Worm (Caenorhabditis elegans) whole organism, young adult: ENCODE measurements around the gene pyt-1.

ENCODE experiments used
- B0019.2 ChIP-seq: fragments of 200-800 bp; sonication (Bioruptor generic); conservative IDR thresholded peaks from 2 replicates; pipeline ENCODE4 v1.3.6; 2022; ENCODE audit warnings: missing genetic modification reagents, missing genetic modification characterization, missing compliant biosample characterization
- B0261.1 ChIP-seq: sonication (generic microtip); optimal IDR thresholded peaks from 2 replicates; lab custom pipeline; 2016; ENCODE audit warnings: mild to moderate bottlenecking, missing genetic modification characterization, moderate library complexity, missing compliant biosample characterization
- B0336.3 ChIP-seq: fragments of 200-800 bp; sonication (Bioruptor generic); IDR thresholded peaks from 2 replicates; pipeline ENCODE4 v1.3.6; 2022; ENCODE audit warnings: missing genetic modification characterization, missing compliant biosample characterization
- C06A6.2 ChIP-seq: fragments of 200-800 bp; sonication (Bioruptor generic); conservative IDR thresholded peaks from 2 replicates; pipeline ENCODE4 v1.3.6; 2022; ENCODE audit warnings: missing genetic modification characterization, missing compliant biosample characterization
- C17E4.6 ChIP-seq: fragments of 200-800 bp; sonication (Bioruptor generic); IDR thresholded peaks from 2 replicates; pipeline ENCODE4 v1.3.6; 2022; ENCODE audit warnings: missing genetic modification reagents, missing genetic modification characterization, missing compliant biosample characterization
- D2030.7 ChIP-seq: fragments of 200-800 bp; sonication (Bioruptor generic); IDR thresholded peaks from 2 replicates; pipeline ENCODE4 v1.3.6; 2022; ENCODE audit warnings: missing genetic modification reagents, missing genetic modification characterization, missing compliant biosample characterization
- F33H1.4 ChIP-seq: fragments of 200-800 bp; sonication (Bioruptor generic); IDR thresholded peaks from 2 replicates; pipeline ENCODE4 v1.3.6; 2022; ENCODE audit warnings: missing genetic modification reagents, missing genetic modification characterization, missing compliant biosample characterization
- F49E8.2 ChIP-seq: sonication (generic microtip); optimal IDR thresholded peaks from 3 replicates; lab custom pipeline; 2017; ENCODE audit warnings: missing genetic modification characterization, mild to moderate bottlenecking, missing compliant biosample characterization, antibody characterized with exemption, moderate library complexity; ENCODE audit not compliant: insufficient read depth
- F52B5.7 ChIP-seq: sonication (generic microtip); optimal IDR thresholded peaks from 2 replicates; lab custom pipeline; 2016; ENCODE audit warnings: mild to moderate bottlenecking, missing genetic modification characterization, missing compliant biosample characterization
- F55B11.4 ChIP-seq: sonication (generic microtip); optimal IDR thresholded peaks from 2 replicates; lab custom pipeline; 2016; ENCODE audit warnings: missing compliant biosample characterization, missing genetic modification characterization, borderline replicate concordance; ENCODE audit not compliant: insufficient read depth
- F57C9.4 ChIP-seq: sonication (generic microtip); optimal IDR thresholded peaks from 2 replicates; lab custom pipeline; 2017; ENCODE audit warnings: mild to moderate bottlenecking, missing genetic modification characterization, missing compliant biosample characterization
- Y56A3A.18 ChIP-seq: fragments of 200-800 bp; sonication (Bioruptor generic); IDR thresholded peaks from 2 replicates; pipeline ENCODE4 v1.3.6; 2022; ENCODE audit warnings: missing genetic modification reagents, missing genetic modification characterization, missing compliant biosample characterization
- Y67H2A.10 ChIP-seq: fragments of 200-800 bp; sonication (Bioruptor generic); conservative IDR thresholded peaks from 2 replicates; pipeline ENCODE4 v1.3.6; 2022; ENCODE audit warnings: missing genetic modification reagents, missing genetic modification characterization, missing compliant biosample characterization
- akir-1 ChIP-seq: fragments of 200-800 bp; sonication (Bioruptor generic); optimal IDR thresholded peaks from 2 replicates; lab custom pipeline; 2018; ENCODE audit warnings: mild to moderate bottlenecking, missing genetic modification characterization, moderate library complexity, missing compliant biosample characterization
- aptf-2 ChIP-seq: fragments of 200-800 bp; sonication (Bioruptor generic); conservative IDR thresholded peaks from 2 replicates; pipeline ENCODE4 v1.3.6; 2022; ENCODE audit warnings: missing genetic modification reagents, missing genetic modification characterization, missing compliant biosample characterization
- aptf-3 ChIP-seq: fragments of 200-800 bp; sonication (Bioruptor generic); IDR thresholded peaks from 2 replicates; pipeline ENCODE4 v1.3.6; 2022; ENCODE audit warnings: missing genetic modification characterization, missing compliant biosample characterization
- attf-3 ChIP-seq: fragments of 200-800 bp; sonication (Bioruptor generic); conservative IDR thresholded peaks from 2 replicates; pipeline ENCODE4 v1.3.6; 2022; ENCODE audit warnings: missing genetic modification reagents, missing genetic modification characterization, missing compliant biosample characterization
- bed-1 ChIP-seq: fragments of 200-800 bp; sonication (Bioruptor generic); IDR thresholded peaks from 2 replicates; pipeline ENCODE4 v1.3.6; 2022; ENCODE audit warnings: missing genetic modification reagents, missing genetic modification characterization, missing compliant biosample characterization
- bed-2 ChIP-seq: fragments of 200-800 bp; sonication (Bioruptor generic); IDR thresholded peaks from 2 replicates; pipeline ENCODE4 v1.3.6; 2022; ENCODE audit warnings: missing genetic modification reagents, missing genetic modification characterization, missing compliant biosample characterization
- ceh-58 ChIP-seq: fragments of 200-800 bp; sonication (Bioruptor generic); IDR thresholded peaks from 2 replicates; pipeline ENCODE4 v1.3.6; 2022; ENCODE audit warnings: missing genetic modification characterization, missing compliant biosample characterization
- ceh-79 ChIP-seq: sonication (generic microtip); optimal IDR thresholded peaks from 2 replicates; lab custom pipeline; 2017; ENCODE audit warnings: mild to moderate bottlenecking, missing genetic modification characterization, missing compliant biosample characterization
- ceh-91 ChIP-seq: fragments of 200-800 bp; sonication (Bioruptor generic); IDR thresholded peaks from 2 replicates; pipeline ENCODE4 v1.3.6; 2022; ENCODE audit warnings: missing genetic modification reagents, missing genetic modification characterization, missing compliant biosample characterization
- dpff-1 ChIP-seq: sonication (generic microtip); optimal IDR thresholded peaks from 2 replicates; lab custom pipeline; 2017; ENCODE audit warnings: mild to moderate bottlenecking, missing genetic modification characterization, missing compliant biosample characterization
- egrh-3 ChIP-seq: fragments of 200-800 bp; sonication (Bioruptor generic); IDR thresholded peaks from 2 replicates; pipeline ENCODE4 v1.3.6; 2022; ENCODE audit warnings: missing genetic modification reagents, missing genetic modification characterization, missing compliant biosample characterization
- ets-4 ChIP-seq: fragments of 200-800 bp; sonication (Bioruptor generic); optimal IDR thresholded peaks from 2 replicates; lab custom pipeline; 2018; ENCODE audit warnings: mild to moderate bottlenecking, missing genetic modification characterization, missing compliant biosample characterization
- let-607 ChIP-seq, 2 experiments: fragments of 200-800 bp in 1 of 2; sonication (Bioruptor generic) in 1 of 2; sonication (generic microtip) in 1 of 2; optimal IDR thresholded peaks; 2 replicates each; lab custom pipeline; 2016 to 2018; ENCODE audit warnings: mild to moderate bottlenecking in 2 of 2, missing compliant biosample characterization in 2 of 2, missing genetic modification characterization in 2 of 2, moderate library complexity in 2 of 2, missing genotype in 1 of 2
- lin-26 ChIP-seq: fragments of 200-800 bp; sonication (Bioruptor generic); IDR thresholded peaks from 2 replicates; pipeline ENCODE4 v1.3.6; 2022; ENCODE audit warnings: missing genetic modification reagents, missing genetic modification characterization, missing compliant biosample characterization
- lsy-27 ChIP-seq: sonication (generic microtip); optimal IDR thresholded peaks from 2 replicates; lab custom pipeline; 2017; ENCODE audit warnings: missing genetic modification characterization, mild to moderate bottlenecking, missing compliant biosample characterization, antibody characterized with exemption, missing genotype, borderline replicate concordance; ENCODE audit not compliant: insufficient read depth
- madf-10 ChIP-seq: sonication (generic microtip); optimal IDR thresholded peaks from 2 replicates; lab custom pipeline; 2016; ENCODE audit warnings: mild to moderate bottlenecking, missing genetic modification characterization, missing compliant biosample characterization
- madf-3 ChIP-seq: fragments of 200-800 bp; sonication (Bioruptor generic); IDR thresholded peaks from 2 replicates; pipeline ENCODE4 v1.3.6; 2022; ENCODE audit warnings: missing genetic modification reagents, missing genetic modification characterization, missing compliant biosample characterization
- madf-8 ChIP-seq: fragments of 200-800 bp; sonication (Bioruptor generic); conservative IDR thresholded peaks from 2 replicates; pipeline ENCODE4 v1.3.6; 2022; ENCODE audit warnings: missing genetic modification reagents, missing genetic modification characterization, missing compliant biosample characterization
- nfya-2 ChIP-seq: fragments of 200-800 bp; sonication (Bioruptor generic); IDR thresholded peaks from 2 replicates; pipeline ENCODE4 v1.3.6; 2022; ENCODE audit warnings: missing genetic modification reagents, missing genetic modification characterization, missing compliant biosample characterization
- nhr-27 ChIP-seq: fragments of 200-800 bp; sonication (Bioruptor generic); optimal IDR thresholded peaks from 2 replicates; lab custom pipeline; 2018; ENCODE audit warnings: mild to moderate bottlenecking, missing genetic modification characterization, moderate library complexity, missing compliant biosample characterization
- nhr-90 ChIP-seq: sonication (generic microtip); optimal IDR thresholded peaks from 2 replicates; lab custom pipeline; 2016; ENCODE audit warnings: missing genotype, mild to moderate bottlenecking, missing genetic modification characterization, missing compliant biosample characterization
- sdz-38 ChIP-seq: sonication (generic microtip); optimal IDR thresholded peaks from 2 replicates; lab custom pipeline; 2016; ENCODE audit warnings: missing genotype, missing genetic modification characterization, missing compliant biosample characterization
- sea-2 ChIP-seq: fragments of 200-800 bp; sonication (Bioruptor generic); IDR thresholded peaks from 2 replicates; pipeline ENCODE4 v1.3.6; 2022; ENCODE audit warnings: missing genetic modification characterization, missing compliant biosample characterization
- snpc-1.3 ChIP-seq: sonication (generic microtip); optimal IDR thresholded peaks from 2 replicates; lab custom pipeline; 2017; ENCODE audit warnings: missing genetic modification characterization, mild to moderate bottlenecking, missing compliant biosample characterization, antibody characterized with exemption, moderate library complexity, missing genotype, missing genetic modification reagents; ENCODE audit not compliant: insufficient read depth
- xnd-1 ChIP-seq: sonication (generic microtip); optimal IDR thresholded peaks from 2 replicates; lab custom pipeline; 2016; ENCODE audit warnings: missing genotype, missing genetic modification reagents, missing genetic modification characterization, missing compliant biosample characterization
- zfh-2 ChIP-seq: fragments of 200-800 bp; sonication (Bioruptor generic); conservative IDR thresholded peaks from 2 replicates; pipeline ENCODE4 v1.3.6; 2022; ENCODE audit warnings: missing genetic modification reagents, missing genetic modification characterization, missing compliant biosample characterization
- zim-3 ChIP-seq: sonication (generic microtip); optimal IDR thresholded peaks from 2 replicates; lab custom pipeline; 2017; ENCODE audit warnings: mild to moderate bottlenecking, missing genetic modification characterization, moderate library complexity, missing compliant biosample characterization
- ztf-22 ChIP-seq: fragments of 200-800 bp; sonication (Bioruptor generic); optimal IDR thresholded peaks from 2 replicates; lab custom pipeline; 2018; ENCODE audit warnings: mild to moderate bottlenecking, missing genetic modification characterization, moderate library complexity, missing compliant biosample characterization
- ztf-25 ChIP-seq: fragments of 200-800 bp; sonication (Bioruptor generic); IDR thresholded peaks from 2 replicates; pipeline ENCODE4 v1.3.6; 2022; ENCODE audit warnings: missing genetic modification reagents, missing genetic modification characterization, missing compliant biosample characterization
- ztf-26 ChIP-seq: sonication (generic microtip); optimal IDR thresholded peaks from 2 replicates; lab custom pipeline; 2017; ENCODE audit warnings: missing genetic modification characterization, missing compliant biosample characterization
- ztf-28 ChIP-seq: fragments of 200-800 bp; sonication (Bioruptor generic); IDR thresholded peaks from 2 replicates; pipeline ENCODE4 v1.3.6; 2022; ENCODE audit warnings: missing genetic modification reagents, missing genetic modification characterization, missing compliant biosample characterization
- ztf-3 ChIP-seq: fragments of 200-800 bp; sonication (Bioruptor generic); optimal IDR thresholded peaks from 2 replicates; lab custom pipeline; 2018; ENCODE audit warnings: mild to moderate bottlenecking, missing genetic modification characterization, missing compliant biosample characterization

The pyt-1 gene

DNA sequence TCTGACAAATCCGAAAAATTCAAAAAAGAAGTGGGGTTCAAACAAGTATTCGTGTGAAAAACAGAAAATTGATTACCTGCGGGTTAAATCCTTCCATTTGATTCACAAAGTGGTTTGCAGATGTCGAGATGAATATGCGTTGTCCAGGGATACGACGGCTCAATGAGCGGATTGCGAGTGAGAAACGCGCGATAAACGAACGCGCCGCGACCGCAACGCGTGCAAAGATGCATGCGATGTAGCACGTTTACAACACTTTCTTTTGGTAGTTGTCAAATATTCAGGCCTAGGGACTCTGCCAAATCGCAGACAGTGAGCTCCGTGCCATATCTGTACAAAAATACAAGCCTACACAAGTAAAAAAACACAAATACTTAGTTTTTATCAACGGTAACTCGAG, 9.5 kb upstream of the pyt-1 start, which contains the start of gene fubl-1 (continued):
- TF ChIP-seq B0336.3 (GFP tag; lab: Robert Waterston, UW) (no peak), madf-8 (GFP tag; lab: Robert Waterston, UW) (peak; percentile 71), ceh-91 (GFP tag; lab: Robert Waterston, UW) (peak; percentile 68), B0019.2 (GFP tag; lab: Robert Waterston, UW) (no peak), C17E4.6 (GFP tag; lab: Robert Waterston, UW) (no peak), attf-3 (no peak), ztf-22 (no peak), nhr-27 (tag; lab: Kevin White, UChicago) (no peak), lin-26 (GFP tag; lab: Robert Waterston, UW) (0 out of 2 replicates have a peak, but pooled peaks have one; percentile 7), bed-1 (GFP tag; lab: Robert Waterston, UW) (no peak), nfya-2 (GFP tag; lab: Robert Waterston, UW) (no peak), ztf-26 (tag; lab: Kevin White, UChicago) (no peak), sdz-38 (tag; lab: Kevin White, UChicago) (no peak), zim-3 (tag; lab: Kevin White, UChicago) (no peak), madf-10 (tag; lab: Kevin White, UChicago) (no peak), Y67H2A.10 (GFP tag; lab: Robert Waterston, UW) (no peak; the same call in 1 of the 2 replicates), xnd-1 (tag; lab: Kevin White, UChicago) (peak; percentile 17), F55B11.4 (no peak), zfh-2 (no peak), F49E8.2 (no peak), B0261.1 (no peak), snpc-1.3 (tag; lab: Kevin White, UChicago) (no peak), D2030.7 (GFP tag; lab: Robert Waterston, UW) (peak; percentile 49; the same call in 1 of the 2 replicates), ztf-28 (GFP tag; lab: Robert Waterston, UW) (0 out of 2 replicates have a peak, but pooled peaks have one; percentile 48), ceh-79 (no peak), ceh-58 (GFP tag; lab: Robert Waterston, UW) (no peak), ets-4 (GFP tag; lab: Kevin White, UChicago) (no peak), ztf-3 (GFP tag; lab: Kevin White, UChicago) (no peak), Y56A3A.18 (GFP tag; lab: Robert Waterston, UW) (no peak), ztf-25 (GFP tag; lab: Robert Waterston, UW) (no peak), egrh-3 (GFP tag; lab: Robert Waterston, UW) (no peak), F33H1.4 (GFP tag; lab: Robert Waterston, UW) (no peak; the same call in 1 of the 2 replicates), dpff-1 (tag; lab: Kevin White, UChicago) (no peak)
- TF ChIP-seq, all 124 proteins: peak for 14

DNA sequence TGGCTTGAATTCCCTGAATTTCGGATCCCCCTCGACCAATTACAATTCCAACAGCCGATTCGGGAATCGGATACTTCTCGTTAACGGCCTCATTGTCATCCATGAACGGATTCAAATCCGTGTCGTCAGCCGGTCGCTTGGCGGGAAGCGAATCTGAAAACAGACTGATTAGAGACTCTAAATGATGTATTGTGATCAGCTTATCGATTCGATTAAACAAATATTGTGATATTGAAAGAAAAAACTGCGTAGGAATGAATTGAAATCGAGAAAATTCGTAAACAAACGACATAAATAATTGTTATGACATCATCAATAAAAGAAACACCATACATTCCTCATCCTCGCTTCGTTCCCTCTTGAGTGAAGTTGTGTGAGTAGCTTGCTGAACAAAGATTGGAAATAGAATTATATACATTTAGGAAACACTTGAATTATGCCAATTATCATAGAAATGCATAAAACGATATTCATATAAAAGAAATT, 8.9 kb upstream of the pyt-1 start:
- no peak for TF ChIP-seq sea-2 (GFP tag; lab: Robert Waterston, UW)
- TF ChIP-seq aptf-2 (GFP tag; lab: Robert Waterston, UW): no peak
- TF ChIP-seq bed-2 (GFP tag; lab: Robert Waterston, UW): no peak
- no peak for TF ChIP-seq zfh-2
- peak; percentile 9 for TF ChIP-seq B0261.1
- peak; percentile 58 for TF ChIP-seq F49E8.2
- TF ChIP-seq egrh-3 (GFP tag; lab: Robert Waterston, UW): no peak
- TF ChIP-seq dpff-1 (tag; lab: Kevin White, UChicago): peak; percentile 93
- TF ChIP-seq F57C9.4 (tag; lab: Kevin White, UChicago): no peak
- no peak for TF ChIP-seq C06A6.2
- peak; percentile 49; the same call in 1 of the 2 replicates for TF ChIP-seq C17E4.6 (GFP tag; lab: Robert Waterston, UW)
- TF ChIP-seq madf-3: peak; percentile 88
- no peak for TF ChIP-seq let-607 (tag; optimal IDR thresholded peaks at IDR 0.05; lab: Kevin White, UChicago)
- TF ChIP-seq lsy-27: no peak
- no peak for TF ChIP-seq nhr-90 (tag; lab: Kevin White, UChicago)
- no peak for TF ChIP-seq akir-1 (GFP tag; lab: Kevin White, UChicago)
- TF ChIP-seq F52B5.7 (tag; lab: Kevin White, UChicago): peak; percentile 91
- TF ChIP-seq madf-10 (tag; lab: Kevin White, UChicago): no peak
- TF ChIP-seq nfya-2 (GFP tag; lab: Robert Waterston, UW): no peak
- no peak for TF ChIP-seq aptf-3 (GFP tag; lab: Robert Waterston, UW)
- peak; percentile 82 for TF ChIP-seq B0336.3 (GFP tag; lab: Robert Waterston, UW)
